Worm (Caenorhabditis elegans) whole organism, late embryonic: ENCODE measurements around the gene nlp-22.

ENCODE experiments used
- C08G9.2 ChIP-seq: sonication (generic microtip); optimal IDR thresholded peaks from 2 replicates; lab custom pipeline; 2016; ENCODE audit warnings: mild to moderate bottlenecking, missing genetic modification characterization, moderate library complexity, missing compliant biosample characterization
- C38D4.7 ChIP-seq: fragments of 200-800 bp; sonication (Bioruptor generic); optimal IDR thresholded peaks from 2 replicates; lab custom pipeline; 2018; ENCODE audit warnings: mild to moderate bottlenecking, missing genetic modification characterization, moderate library complexity, missing compliant biosample characterization
- F13H6.1 ChIP-seq: sonication (generic microtip); optimal IDR thresholded peaks from 2 replicates; lab custom pipeline; 2016; ENCODE audit warnings: missing genetic modification characterization, missing compliant biosample characterization
- K02D7.2 ChIP-seq: sonication (generic microtip); optimal IDR thresholded peaks from 2 replicates; lab custom pipeline; 2017; ENCODE audit warnings: mild to moderate bottlenecking, missing genetic modification characterization, missing compliant biosample characterization
- K09A11.1 ChIP-seq: sonication (generic microtip); optimal IDR thresholded peaks from 2 replicates; lab custom pipeline; 2017; ENCODE audit warnings: antibody characterized with exemption, mild to moderate bottlenecking, missing genetic modification characterization, missing compliant biosample characterization; ENCODE audit not compliant: insufficient read depth
- T23F11.4 ChIP-seq: fragments of 200-800 bp; sonication (Bioruptor generic); optimal IDR thresholded peaks from 2 replicates; lab custom pipeline; 2018; ENCODE audit warnings: mild to moderate bottlenecking, missing genetic modification characterization, missing compliant biosample characterization
- Y22D7AL.16 ChIP-seq: sonication (generic microtip); optimal IDR thresholded peaks from 2 replicates; lab custom pipeline; 2016; ENCODE audit warnings: missing genetic modification characterization, missing compliant biosample characterization
- ahr-1 ChIP-seq: sonication (generic microtip); optimal IDR thresholded peaks from 2 replicates; lab custom pipeline; 2016; ENCODE audit warnings: missing genetic modification characterization, missing compliant biosample characterization
- ceh-19 ChIP-seq: fragments of 200-800 bp; sonication (Bioruptor generic); optimal IDR thresholded peaks from 2 replicates; lab custom pipeline; 2018; ENCODE audit warnings: mild to moderate bottlenecking, missing genetic modification characterization, missing compliant biosample characterization
- ceh-2 ChIP-seq: sonication (generic microtip); optimal IDR thresholded peaks from 2 replicates; lab custom pipeline; 2016; ENCODE audit warnings: missing genotype, missing genetic modification characterization, missing compliant biosample characterization
- ceh-22 ChIP-seq: sonication (generic microtip); optimal IDR thresholded peaks from 2 replicates; lab custom pipeline; 2017; ENCODE audit warnings: missing biosample characterization, missing genetic modification characterization
- ceh-24 ChIP-seq: sonication (generic microtip); optimal IDR thresholded peaks from 2 replicates; lab custom pipeline; 2016; ENCODE audit warnings: mild to moderate bottlenecking, missing genetic modification characterization, missing compliant biosample characterization
- ceh-30 ChIP-seq: fragments of 150-350 bp; optimal IDR thresholded peaks from 2 replicates; lab custom pipeline; 2014; ENCODE audit warnings: missing biosample characterization, missing genetic modification characterization
- ceh-31 ChIP-seq: sonication (generic microtip); optimal IDR thresholded peaks from 2 replicates; lab custom pipeline; 2016; ENCODE audit warnings: missing genetic modification characterization, missing compliant biosample characterization
- ceh-45 ChIP-seq: fragments of 200-800 bp; sonication (Bioruptor generic); IDR thresholded peaks from 2 replicates; pipeline ENCODE4 v1.3.6; 2022; ENCODE audit warnings: missing genetic modification reagents, missing genetic modification characterization, missing compliant biosample characterization
- ceh-48 ChIP-seq: sonication (generic microtip); optimal IDR thresholded peaks from 2 replicates; lab custom pipeline; 2016; ENCODE audit warnings: missing genetic modification characterization, inconsistent platforms, missing compliant biosample characterization
- ceh-6 ChIP-seq: fragments of 200-800 bp; sonication (Bioruptor generic); optimal IDR thresholded peaks from 2 replicates; lab custom pipeline; 2018; ENCODE audit warnings: mild to moderate bottlenecking, missing genetic modification characterization, missing compliant biosample characterization
- elt-2 ChIP-seq: sonication (generic microtip); optimal IDR thresholded peaks from 2 replicates; lab custom pipeline; 2016; ENCODE audit warnings: missing genetic modification reagents, missing genetic modification characterization, missing compliant biosample characterization
- elt-4 ChIP-seq: sonication (generic microtip); optimal IDR thresholded peaks from 2 replicates; lab custom pipeline; 2016; ENCODE audit warnings: missing genetic modification characterization, missing compliant biosample characterization
- gmeb-2 ChIP-seq: sonication (generic microtip); optimal IDR thresholded peaks from 2 replicates; lab custom pipeline; 2016; ENCODE audit warnings: missing genetic modification characterization, inconsistent platforms, missing compliant biosample characterization
- hlh-15 ChIP-seq: sonication (generic microtip); optimal IDR thresholded peaks from 2 replicates; lab custom pipeline; 2016; ENCODE audit warnings: missing genetic modification characterization, missing compliant biosample characterization
- hlh-30 ChIP-seq: sonication (generic microtip); optimal IDR thresholded peaks from 2 replicates; lab custom pipeline; 2017; ENCODE audit warnings: antibody characterized with exemption, missing genetic modification characterization, missing compliant biosample characterization; ENCODE audit not compliant: insufficient read depth
- hlh-8 ChIP-seq: sonication (generic microtip); optimal IDR thresholded peaks from 2 replicates; lab custom pipeline; 2016; ENCODE audit warnings: missing genotype, missing genetic modification characterization, missing compliant biosample characterization
- lim-6 ChIP-seq: sonication (generic microtip); optimal IDR thresholded peaks from 2 replicates; lab custom pipeline; 2016; ENCODE audit warnings: missing genetic modification characterization, missing compliant biosample characterization
- lin-11 ChIP-seq: fragments of 200-800 bp; sonication (Bioruptor generic); optimal IDR thresholded peaks from 2 replicates; lab custom pipeline; 2018; ENCODE audit warnings: mild to moderate bottlenecking, missing genetic modification characterization, missing compliant biosample characterization
- mec-3 ChIP-seq: sonication (generic microtip); optimal IDR thresholded peaks from 2 replicates; lab custom pipeline; 2016; ENCODE audit warnings: borderline replicate concordance, missing genetic modification characterization, missing compliant biosample characterization
- nhr-11 ChIP-seq: fragments of 150-350 bp; optimal IDR thresholded peaks from 2 replicates; lab custom pipeline; 2014; ENCODE audit warnings: missing biosample characterization, missing genetic modification characterization
- pat-9 ChIP-seq: fragments of 200-800 bp; sonication (Bioruptor generic); optimal IDR thresholded peaks from 2 replicates; lab custom pipeline; 2018; ENCODE audit warnings: mild to moderate bottlenecking, missing genetic modification characterization, moderate library complexity, missing compliant biosample characterization
- pax-1 ChIP-seq: fragments of 150-350 bp; optimal IDR thresholded peaks from 2 replicates; lab custom pipeline; 2014; ENCODE audit warnings: missing biosample characterization, missing genetic modification characterization
- pha-4 ChIP-seq: fragments of 150-350 bp; optimal IDR thresholded peaks from 2 replicates; lab custom pipeline; 2018; ENCODE audit warnings: missing biosample characterization, missing genetic modification reagents, missing genetic modification characterization
- sdc-2 ChIP-seq: sonication (generic microtip); optimal IDR thresholded peaks from 2 replicates; lab custom pipeline; 2016; ENCODE audit warnings: missing genotype, missing genetic modification characterization, missing compliant biosample characterization
- sox-2 ChIP-seq: fragments of 200-800 bp; sonication (Bioruptor generic); IDR thresholded peaks from 2 replicates; pipeline ENCODE4 v1.3.6; 2022; ENCODE audit warnings: missing genetic modification reagents, missing genetic modification characterization, missing compliant biosample characterization
- syd-9 ChIP-seq: sonication (generic microtip); optimal IDR thresholded peaks from 2 replicates; lab custom pipeline; 2016; ENCODE audit warnings: mild to moderate bottlenecking, missing genetic modification characterization, moderate library complexity, missing compliant biosample characterization
- tbx-2 ChIP-seq: sonication (generic microtip); optimal IDR thresholded peaks from 2 replicates; lab custom pipeline; 2016; ENCODE audit warnings: missing genetic modification characterization, missing compliant biosample characterization
- tbx-7 ChIP-seq: sonication (generic microtip); optimal IDR thresholded peaks from 2 replicates; lab custom pipeline; 2016; ENCODE audit warnings: missing genotype, missing genetic modification characterization, missing compliant biosample characterization
- ttx-3 ChIP-seq: sonication (generic microtip); optimal IDR thresholded peaks from 2 replicates; lab custom pipeline; 2016; ENCODE audit warnings: missing genetic modification reagents, missing genetic modification characterization, missing compliant biosample characterization
- unc-3 ChIP-seq, 2 experiments: fragments of 200-800 bp in 1 of 2; sonication (Bioruptor generic) in 1 of 2; sonication (generic microtip) in 1 of 2; conservative IDR thresholded peaks in 1 of 2; optimal IDR thresholded peaks in 1 of 2; 2 replicates each; pipeline versions ENCODE4 v1.3.6 to Lab custom; 2016 to 2022; ENCODE audit warnings: missing compliant biosample characterization in 2 of 2, missing genetic modification characterization in 2 of 2, missing genetic modification reagents in 1 of 2
- unc-86 ChIP-seq: sonication (generic microtip); optimal IDR thresholded peaks from 2 replicates; lab custom pipeline; 2016; ENCODE audit warnings: missing genetic modification characterization, missing compliant biosample characterization
- ztf-16 ChIP-seq: sonication (generic microtip); optimal IDR thresholded peaks from 2 replicates; lab custom pipeline; 2017; ENCODE audit warnings: missing genetic modification characterization, missing compliant biosample characterization

nlp-22 gene

DNA sequence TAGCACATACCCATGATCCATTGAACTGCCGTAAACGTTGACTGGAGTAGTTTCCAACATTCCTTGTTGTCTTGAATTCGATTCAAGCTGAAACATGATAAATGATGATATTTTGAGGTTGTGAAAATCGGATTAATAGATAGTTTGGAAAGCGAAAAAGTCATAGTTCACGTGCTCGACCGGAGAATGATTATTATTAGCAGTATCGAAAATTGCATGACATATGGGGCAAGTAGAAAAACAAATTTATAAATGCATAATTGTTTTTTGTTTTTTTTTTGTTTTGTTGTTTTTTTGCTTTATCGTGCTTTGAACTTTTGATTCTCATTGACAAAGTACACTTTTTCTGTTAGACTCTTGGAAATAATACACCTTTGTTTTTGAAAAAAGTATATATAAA is 22.7 kb downstream of the nlp-22 start, which contains the start of gene aakg-4:
Gene aakg-4, minus strand, starts transcription at position 101 of the 400 bp plus-strand sequence.
- TF ChIP-seq ahr-1 (no peak), sox-2 (GFP tag; lab: Robert Waterston, UW) (no peak), ceh-24 (no peak), ztf-16 (no peak), pat-9 (tag; lab: Kevin White, UChicago) (no peak), T23F11.4 (GFP tag; lab: Kevin White, UChicago) (no peak), C08G9.2 (no peak), ceh-30 (tag; lab: Kevin White, UChicago) (no peak), pax-1 (tag; lab: Kevin White, UChicago) (no peak), hlh-8 (tag; lab: Kevin White, UChicago) (no peak)

DNA sequence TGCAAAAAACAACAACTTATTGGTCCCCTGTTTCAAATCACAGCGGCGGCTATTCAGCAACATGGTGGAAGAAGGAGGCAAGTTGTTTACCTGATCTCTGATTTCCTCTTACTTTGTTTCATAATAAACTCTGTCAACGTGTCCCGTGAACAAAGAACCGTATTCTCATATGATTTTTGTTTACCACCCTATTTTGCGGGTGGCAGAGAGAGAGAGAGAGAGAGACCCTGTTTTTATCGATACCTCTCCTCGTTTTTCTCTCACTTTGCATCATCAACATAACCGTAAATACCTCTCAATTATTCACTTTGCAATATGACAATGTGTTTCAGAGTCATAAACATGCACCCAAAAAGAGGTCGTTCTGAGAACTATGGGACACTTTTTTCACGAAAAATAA is 24.4 kb downstream of the nlp-22 start:
- TF ChIP-seq K02D7.2 (tag; lab: Kevin White, UChicago) = no peak
- no peak for TF ChIP-seq mec-3
- no peak for TF ChIP-seq sox-2 (GFP tag; lab: Robert Waterston, UW)
- no peak for TF ChIP-seq ahr-1
- TF ChIP-seq gmeb-2 (tag; lab: Kevin White, UChicago) = no peak
- no peak for TF ChIP-seq unc-86 (tag; lab: Kevin White, UChicago)
- no peak for TF ChIP-seq sdc-2 (tag; lab: Kevin White, UChicago)
- TF ChIP-seq unc-3 (GFP tag; conservative IDR thresholded peaks at IDR 0.05; lab: Robert Waterston, UW) = no peak
- TF ChIP-seq unc-3 (tag; optimal IDR thresholded peaks at IDR 0.05; lab: Kevin White, UChicago) = no peak
- no peak for TF ChIP-seq C08G9.2
- TF ChIP-seq syd-9 (tag; lab: Kevin White, UChicago) = no peak

DNA sequence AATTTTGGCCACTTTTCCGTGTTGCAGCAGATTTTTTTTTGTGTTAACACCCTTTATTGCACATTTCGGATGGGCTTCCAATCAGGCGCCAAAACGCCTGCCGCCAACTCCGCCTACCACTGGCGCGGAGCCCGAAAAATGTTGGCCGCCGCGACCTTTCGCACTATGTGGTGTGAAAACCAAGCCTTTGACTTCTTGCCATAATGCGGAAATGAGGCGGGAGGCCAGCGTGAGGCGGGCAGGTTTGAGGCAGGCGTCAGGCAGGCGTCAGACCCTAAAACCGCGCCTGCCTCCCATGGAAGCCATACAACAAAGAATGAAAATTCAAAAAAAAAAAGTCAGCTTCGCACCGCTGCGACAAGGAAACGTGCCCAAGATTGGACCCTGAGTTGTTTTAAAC is 25.0 kb downstream of the nlp-22 start:
- TF ChIP-seq Y22D7AL.16 (tag; lab: Kevin White, UChicago) (no peak), hlh-15 (no peak), C38D4.7 (GFP tag; lab: Kevin White, UChicago) (no peak), C08G9.2 (no peak), sox-2 (GFP tag; lab: Robert Waterston, UW) (no peak), tbx-7 (no peak), pha-4 (tag; lab: Kevin White, UChicago) (no peak), ceh-19 (GFP tag; lab: Kevin White, UChicago) (no peak), ceh-22 (tag; lab: Kevin White, UChicago) (no peak), mec-3 (no peak), ttx-3 (tag; lab: Kevin White, UChicago) (no peak), sdc-2 (tag; lab: Kevin White, UChicago) (no peak), elt-4 (tag; lab: Kevin White, UChicago) (no peak), elt-2 (no peak), ceh-31 (no peak), tbx-2 (tag; lab: Kevin White, UChicago) (no peak), pax-1 (tag; lab: Kevin White, UChicago) (no peak)

DNA sequence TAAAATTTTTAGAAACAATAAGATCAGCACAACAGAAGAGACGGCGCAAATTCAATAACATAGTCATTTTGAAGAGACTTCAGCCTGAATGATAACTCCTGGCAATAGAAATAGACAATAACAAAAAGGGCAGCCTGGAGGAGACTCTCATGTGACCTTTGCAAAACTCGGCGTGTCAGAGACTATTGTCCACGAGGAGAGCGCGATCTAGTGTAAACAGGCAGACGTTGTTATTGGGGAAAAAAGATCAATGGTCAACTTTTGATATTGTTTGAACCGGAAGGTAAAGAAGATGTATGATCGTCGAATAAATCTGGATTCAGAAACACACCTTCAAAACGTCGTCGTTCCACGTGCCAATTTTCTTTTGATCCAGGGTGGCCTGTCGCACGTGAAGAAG is 25.7 kb downstream of the nlp-22 start:
- TF ChIP-seq lim-6 (tag; lab: Kevin White, UChicago) (no peak), sox-2 (GFP tag; lab: Robert Waterston, UW) (no peak), nhr-11 (tag; lab: Kevin White, UChicago) (no peak), hlh-30 (tag; lab: Kevin White, UChicago) (peak; percentile 51), tbx-7 (no peak), unc-3 (GFP tag; conservative IDR thresholded peaks at IDR 0.05; lab: Robert Waterston, UW) (no peak), unc-3 (tag; optimal IDR thresholded peaks at IDR 0.05; lab: Kevin White, UChicago) (no peak)

DNA sequence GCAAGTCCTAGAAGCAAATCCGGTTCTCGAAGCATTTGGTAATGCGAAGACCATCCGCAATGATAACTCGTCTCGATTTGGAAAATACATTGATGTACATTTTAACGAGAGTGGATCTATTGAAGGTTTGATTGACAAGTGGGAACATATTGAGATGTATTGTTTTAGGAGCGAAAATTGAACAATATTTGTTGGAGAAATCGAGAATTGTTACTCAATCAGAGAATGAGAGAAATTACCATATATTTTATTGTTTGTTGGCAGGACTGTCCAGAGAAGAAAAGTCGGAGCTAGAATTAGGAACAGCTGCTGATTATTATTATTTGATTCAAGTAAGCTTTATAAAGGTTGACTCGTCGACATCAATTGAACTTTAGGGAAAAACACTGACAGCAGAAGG is 37.4 kb downstream of the nlp-22 start:
- no peak for TF ChIP-seq F13H6.1 (tag; lab: Kevin White, UChicago)
- no peak for TF ChIP-seq K02D7.2 (tag; lab: Kevin White, UChicago)
- no peak for TF ChIP-seq ceh-6
- no peak for TF ChIP-seq lin-11 (tag; lab: Kevin White, UChicago)
- no peak for TF ChIP-seq T23F11.4 (GFP tag; lab: Kevin White, UChicago)
- no peak for TF ChIP-seq K09A11.1 (tag; lab: Kevin White, UChicago)
- TF ChIP-seq ceh-48 (tag; lab: Kevin White, UChicago) = no peak
- TF ChIP-seq ceh-45 (GFP tag; lab: Robert Waterston, UW) = no peak
- TF ChIP-seq ceh-2 (tag; lab: Kevin White, UChicago) = no peak
- TF ChIP-seq C08G9.2 = no peak
